Worm (Caenorhabditis elegans) whole organism, late embryonic: Measurements from ENCODE around the gene Y59H11AM.1.

Experiments used
- C08G9.2 ChIP-seq: sonication (generic microtip); optimal IDR thresholded peaks from 2 replicates; lab custom pipeline; 2016; ENCODE audit warnings: mild to moderate bottlenecking, missing genetic modification characterization, moderate library complexity, missing compliant biosample characterization
- K09A11.1 ChIP-seq: sonication (generic microtip); optimal IDR thresholded peaks from 2 replicates; lab custom pipeline; 2017; ENCODE audit warnings: antibody characterized with exemption, mild to moderate bottlenecking, missing genetic modification characterization, missing compliant biosample characterization; ENCODE audit not compliant: insufficient read depth
- Y22D7AL.16 ChIP-seq: sonication (generic microtip); optimal IDR thresholded peaks from 2 replicates; lab custom pipeline; 2016; ENCODE audit warnings: missing genetic modification characterization, missing compliant biosample characterization
- ahr-1 ChIP-seq: sonication (generic microtip); optimal IDR thresholded peaks from 2 replicates; lab custom pipeline; 2016; ENCODE audit warnings: missing genetic modification characterization, missing compliant biosample characterization
- ama-1 ChIP-seq: fragments of 150-350 bp; optimal IDR thresholded peaks from 2 replicates; lab custom pipeline; 2014
- ceh-14 ChIP-seq: sonication (generic microtip); optimal IDR thresholded peaks from 2 replicates; lab custom pipeline; 2016; ENCODE audit warnings: missing genotype, missing genetic modification characterization, missing compliant biosample characterization
- ceh-2 ChIP-seq: sonication (generic microtip); optimal IDR thresholded peaks from 2 replicates; lab custom pipeline; 2016; ENCODE audit warnings: missing genotype, missing genetic modification characterization, missing compliant biosample characterization
- ceh-24 ChIP-seq: sonication (generic microtip); optimal IDR thresholded peaks from 2 replicates; lab custom pipeline; 2016; ENCODE audit warnings: mild to moderate bottlenecking, missing genetic modification characterization, missing compliant biosample characterization
- ceh-31 ChIP-seq: sonication (generic microtip); optimal IDR thresholded peaks from 2 replicates; lab custom pipeline; 2016; ENCODE audit warnings: missing genetic modification characterization, missing compliant biosample characterization
- ceh-34 ChIP-seq: sonication (generic microtip); optimal IDR thresholded peaks from 2 replicates; lab custom pipeline; 2016; ENCODE audit warnings: mild to moderate bottlenecking, missing genetic modification characterization, missing compliant biosample characterization
- ceh-6 ChIP-seq: fragments of 200-800 bp; sonication (Bioruptor generic); optimal IDR thresholded peaks from 2 replicates; lab custom pipeline; 2018; ENCODE audit warnings: mild to moderate bottlenecking, missing genetic modification characterization, missing compliant biosample characterization
- ceh-9 ChIP-seq: sonication (generic microtip); optimal IDR thresholded peaks from 2 replicates; lab custom pipeline; 2016; ENCODE audit warnings: mild to moderate bottlenecking, missing genetic modification characterization, inconsistent platforms, missing compliant biosample characterization
- fkh-10 ChIP-seq: fragments of 150-350 bp; optimal IDR thresholded peaks from 2 replicates; lab custom pipeline; 2014; ENCODE audit warnings: missing biosample characterization, missing genetic modification reagents, missing genetic modification characterization
- gmeb-2 ChIP-seq: sonication (generic microtip); optimal IDR thresholded peaks from 2 replicates; lab custom pipeline; 2016; ENCODE audit warnings: missing genetic modification characterization, inconsistent platforms, missing compliant biosample characterization
- hlh-13 ChIP-seq: fragments of 200-800 bp; sonication (Bioruptor generic); optimal IDR thresholded peaks from 2 replicates; lab custom pipeline; 2018; ENCODE audit warnings: mild to moderate bottlenecking, missing genetic modification characterization, missing compliant biosample characterization
- hlh-15 ChIP-seq: sonication (generic microtip); optimal IDR thresholded peaks from 2 replicates; lab custom pipeline; 2016; ENCODE audit warnings: missing genetic modification characterization, missing compliant biosample characterization
- hlh-8 ChIP-seq: sonication (generic microtip); optimal IDR thresholded peaks from 2 replicates; lab custom pipeline; 2016; ENCODE audit warnings: missing genotype, missing genetic modification characterization, missing compliant biosample characterization
- lim-6 ChIP-seq: sonication (generic microtip); optimal IDR thresholded peaks from 2 replicates; lab custom pipeline; 2016; ENCODE audit warnings: missing genetic modification characterization, missing compliant biosample characterization
- madf-2 ChIP-seq: sonication (generic microtip); optimal IDR thresholded peaks from 2 replicates; lab custom pipeline; 2017; ENCODE audit warnings: missing genetic modification characterization, missing compliant biosample characterization
- mec-3 ChIP-seq: sonication (generic microtip); optimal IDR thresholded peaks from 2 replicates; lab custom pipeline; 2016; ENCODE audit warnings: borderline replicate concordance, missing genetic modification characterization, missing compliant biosample characterization
- nfya-1 ChIP-seq: sonication (generic microtip); optimal IDR thresholded peaks from 2 replicates; lab custom pipeline; 2017; ENCODE audit warnings: missing genetic modification characterization, mild to moderate bottlenecking, missing compliant biosample characterization, antibody characterized with exemption, moderate library complexity
- nhr-11 ChIP-seq: fragments of 150-350 bp; optimal IDR thresholded peaks from 2 replicates; lab custom pipeline; 2014; ENCODE audit warnings: missing biosample characterization, missing genetic modification characterization
- pag-3 ChIP-seq: sonication (generic microtip); optimal IDR thresholded peaks from 2 replicates; lab custom pipeline; 2016; ENCODE audit warnings: missing compliant biosample characterization, missing genetic modification characterization, borderline replicate concordance
- pat-9 ChIP-seq: fragments of 200-800 bp; sonication (Bioruptor generic); optimal IDR thresholded peaks from 2 replicates; lab custom pipeline; 2018; ENCODE audit warnings: mild to moderate bottlenecking, missing genetic modification characterization, moderate library complexity, missing compliant biosample characterization
- pha-4 ChIP-seq: fragments of 150-350 bp; optimal IDR thresholded peaks from 2 replicates; lab custom pipeline; 2018; ENCODE audit warnings: missing biosample characterization, missing genetic modification reagents, missing genetic modification characterization
- pqm-1 ChIP-seq: sonication (generic microtip); optimal IDR thresholded peaks from 2 replicates; lab custom pipeline; 2016; ENCODE audit warnings: missing genetic modification characterization, missing compliant biosample characterization
- pros-1 ChIP-seq: fragments of 150-350 bp; optimal IDR thresholded peaks from 2 replicates; lab custom pipeline; 2014; ENCODE audit warnings: missing biosample characterization, missing genetic modification reagents, missing genetic modification characterization
- sdc-2 ChIP-seq: sonication (generic microtip); optimal IDR thresholded peaks from 2 replicates; lab custom pipeline; 2016; ENCODE audit warnings: missing genotype, missing genetic modification characterization, missing compliant biosample characterization
- tbx-2 ChIP-seq: sonication (generic microtip); optimal IDR thresholded peaks from 2 replicates; lab custom pipeline; 2016; ENCODE audit warnings: missing genetic modification characterization, missing compliant biosample characterization
- ttx-3 ChIP-seq: sonication (generic microtip); optimal IDR thresholded peaks from 2 replicates; lab custom pipeline; 2016; ENCODE audit warnings: missing genetic modification reagents, missing genetic modification characterization, missing compliant biosample characterization
- unc-3 ChIP-seq, 2 experiments: fragments of 200-800 bp in 1 of 2; sonication (Bioruptor generic) in 1 of 2; sonication (generic microtip) in 1 of 2; conservative IDR thresholded peaks in 1 of 2; optimal IDR thresholded peaks in 1 of 2; 2 replicates each; pipeline versions ENCODE4 v1.3.6 to Lab custom; 2016 to 2022; ENCODE audit warnings: missing compliant biosample characterization in 2 of 2, missing genetic modification characterization in 2 of 2, missing genetic modification reagents in 1 of 2
- unc-42 ChIP-seq: sonication (generic microtip); optimal IDR thresholded peaks from 2 replicates; lab custom pipeline; 2016; ENCODE audit warnings: missing genotype, missing genetic modification characterization, missing compliant biosample characterization
- unc-55 ChIP-seq: sonication (generic microtip); optimal IDR thresholded peaks from 2 replicates; lab custom pipeline; 2017; ENCODE audit warnings: missing biosample characterization, missing genetic modification reagents, missing genetic modification characterization
- ztf-16 ChIP-seq: sonication (generic microtip); optimal IDR thresholded peaks from 2 replicates; lab custom pipeline; 2017; ENCODE audit warnings: missing genetic modification characterization, missing compliant biosample characterization

Y59H11AM.1 gene

ce11 chrIV:8611886-8612542, 40.8 kb downstream of the Y59H11AM.1 start, which contains the start of the genes F42A9.17 and cyp-33E2:
F42A9.17 (minus strand) TSS chrIV:8611936.
cyp-33E2 (plus strand) TSS chrIV:8612334.
- TF ChIP-seq unc-3 (GFP tag; conservative IDR thresholded peaks at IDR 0.05; lab: Robert Waterston, UW) (no peak), unc-3 (tag; optimal IDR thresholded peaks at IDR 0.05; lab: Kevin White, UChicago) (no peak), ceh-6 (GFP tag; lab: Kevin White, UChicago) (no peak), ceh-2 (tag; lab: Kevin White, UChicago) (no peak), ztf-16 (no peak), pat-9 (tag; lab: Kevin White, UChicago) (no peak), pha-4 (tag; lab: Kevin White, UChicago) (no peak), madf-2 (tag; lab: Kevin White, UChicago) (no peak), ceh-24 (tag; lab: Kevin White, UChicago) (no peak), nfya-1 (tag; lab: Kevin White, UChicago) (no peak), lim-6 (tag; lab: Kevin White, UChicago) (no peak), K09A11.1 (tag; lab: Kevin White, UChicago) (no peak), ama-1 (lab: Kevin White, UChicago) (no peak), Y22D7AL.16 (tag; lab: Kevin White, UChicago) (no peak), ahr-1 (tag; lab: Kevin White, UChicago) (no peak), hlh-8 (tag; lab: Kevin White, UChicago) (no peak), tbx-2 (tag; lab: Kevin White, UChicago) (no peak), sdc-2 (tag; lab: Kevin White, UChicago) (no peak), pqm-1 (tag; lab: Kevin White, UChicago) (no peak), unc-55 (GFP tag; lab: Kevin White, UChicago) (no peak)
- TF ChIP-seq, all 69 proteins: peak for 0

ce11 chrIV:8614680-8615079, 43.4 kb downstream of the Y59H11AM.1 start, which contains the start of gene cyp-33E3:
cyp-33E3 (plus strand) TSS chrIV:8614995.
- TF ChIP-seq lim-6 (tag; lab: Kevin White, UChicago), result no peak
- no peak for TF ChIP-seq Y22D7AL.16 (tag; lab: Kevin White, UChicago)
- no peak for TF ChIP-seq nhr-11
- TF ChIP-seq ceh-24 (tag; lab: Kevin White, UChicago), result no peak
- TF ChIP-seq ceh-34 (tag; lab: Kevin White, UChicago), result no peak
- TF ChIP-seq hlh-15 (tag; lab: Kevin White, UChicago), result no peak
- no peak for TF ChIP-seq ama-1 (lab: Kevin White, UChicago)
- TF ChIP-seq unc-42 (tag; lab: Kevin White, UChicago), result no peak
- no peak for TF ChIP-seq ceh-9 (tag; lab: Kevin White, UChicago)
- TF ChIP-seq ceh-14, result no peak
- TF ChIP-seq tbx-2 (tag; lab: Kevin White, UChicago), result no peak
- TF ChIP-seq C08G9.2, result no peak
- no peak for TF ChIP-seq pag-3 (tag; lab: Kevin White, UChicago)
- TF ChIP-seq mec-3 (tag; lab: Kevin White, UChicago), result no peak
- TF ChIP-seq gmeb-2 (tag; lab: Kevin White, UChicago), result no peak
- TF ChIP-seq ahr-1 (tag; lab: Kevin White, UChicago), result no peak
- no peak for TF ChIP-seq unc-55 (GFP tag; lab: Kevin White, UChicago)
- no peak for TF ChIP-seq ztf-16
- no peak for TF ChIP-seq ttx-3 (tag; lab: Kevin White, UChicago)
- TF ChIP-seq, all 69 proteins: peak for 0

ce11 chrIV:8615314-8615713, 44.1 kb downstream of the Y59H11AM.1 start:
- TF ChIP-seq pha-4 (tag; lab: Kevin White, UChicago), result no peak
- TF ChIP-seq pros-1 (tag; lab: Kevin White, UChicago), result no peak
- TF ChIP-seq ceh-31 (tag; lab: Kevin White, UChicago), result no peak
- no peak for TF ChIP-seq ttx-3 (tag; lab: Kevin White, UChicago)
- no peak for TF ChIP-seq fkh-10 (GFP tag; lab: Kevin White, UChicago)
- TF ChIP-seq nfya-1 (tag; lab: Kevin White, UChicago), result no peak
- TF ChIP-seq ceh-14, result no peak
- no peak for TF ChIP-seq hlh-15 (tag; lab: Kevin White, UChicago)
- TF ChIP-seq unc-3 (GFP tag; conservative IDR thresholded peaks at IDR 0.05; lab: Robert Waterston, UW), result no peak
- no peak for TF ChIP-seq unc-3 (tag; optimal IDR thresholded peaks at IDR 0.05; lab: Kevin White, UChicago)
- TF ChIP-seq mec-3 (tag; lab: Kevin White, UChicago), result no peak
- TF ChIP-seq hlh-13 (GFP tag; lab: Kevin White, UChicago), result no peak
- TF ChIP-seq tbx-2 (tag; lab: Kevin White, UChicago), result no peak
